Worm (Caenorhabditis elegans): ENCODE measurements around the gene C04C3.14.
"Not testable (repeated sequence)": the region's sequence is repeated elsewhere in the genome, so short reads cannot be mapped to it uniquely, and the experiment has no call there.

C04C3.14 gene

ce11 chrIV:3428434-3428950, 32.8 kb downstream of the C04C3.14 start, which contains the start of the genes C04C3.9 and srz-60:
TSS of gene C04C3.9 (minus strand) at chrIV:3428534.
TSS of gene srz-60 (plus strand) at chrIV:3428900.
- TF ChIP-seq flt-1 (GFP tag; IDR thresholded peaks at IDR 0.05), result no peak
- no peak for TF ChIP-seq sea-1 (GFP tag; conservative IDR thresholded peaks at IDR 0.05)
- TF ChIP-seq ama-1 (optimal IDR thresholded peaks at IDR 0.05), result no peak
- TF ChIP-seq hnd-1 (tag; optimal IDR thresholded peaks at IDR 0.05), result no peak
- no peak for TF ChIP-seq hmbx-1 (tag; optimal IDR thresholded peaks at IDR 0.05)
- no peak for TF ChIP-seq tbx-11 (GFP tag; IDR thresholded peaks at IDR 0.05)
- TF ChIP-seq ceh-36 (tag; optimal IDR thresholded peaks at IDR 0.05), result no peak
- TF ChIP-seq ets-7 (tag; optimal IDR thresholded peaks at IDR 0.05), result no peak
- no peak for TF ChIP-seq tbx-37 (GFP tag; conservative IDR thresholded peaks at IDR 0.05)
- no peak for TF ChIP-seq pes-1 (GFP tag; IDR thresholded peaks at IDR 0.05)
- TF ChIP-seq ceh-13 (GFP tag; optimal IDR thresholded peaks at IDR 0.05), result no peak
- no peak for TF ChIP-seq tra-4 (tag; optimal IDR thresholded peaks at IDR 0.05)

ce11 chrIV:3433387-3433786, 37.7 kb downstream of the C04C3.14 start, which contains the start of gene C04C3.7:
TSS of gene C04C3.7 (minus strand) at chrIV:3433487.
- TF ChIP-seq aly-1 (tag; optimal IDR thresholded peaks at IDR 0.05); ets-7 (tag; optimal IDR thresholded peaks at IDR 0.05); hmg-4 (GFP tag; optimal IDR thresholded peaks at IDR 0.05): not testable (repeated sequence)

ce11 chrIV:3436021-3436420, 40.3 kb downstream of the C04C3.14 start, which contains the start of gene srz-32:
TSS of gene srz-32 (plus strand) at chrIV:3436321.
- TF ChIP-seq tra-4 (tag; optimal IDR thresholded peaks at IDR 0.05) (no peak), hmg-4 (GFP tag; optimal IDR thresholded peaks at IDR 0.05) (no peak), flt-1 (GFP tag; IDR thresholded peaks at IDR 0.05) (no peak), F13C5.2 (tag; optimal IDR thresholded peaks at IDR 0.05) (no peak), tbx-37 (GFP tag; conservative IDR thresholded peaks at IDR 0.05) (no peak), pes-1 (GFP tag; IDR thresholded peaks at IDR 0.05) (no peak), hmbx-1 (tag; optimal IDR thresholded peaks at IDR 0.05) (no peak), aly-1 (tag; optimal IDR thresholded peaks at IDR 0.05) (no peak)

DNA sequence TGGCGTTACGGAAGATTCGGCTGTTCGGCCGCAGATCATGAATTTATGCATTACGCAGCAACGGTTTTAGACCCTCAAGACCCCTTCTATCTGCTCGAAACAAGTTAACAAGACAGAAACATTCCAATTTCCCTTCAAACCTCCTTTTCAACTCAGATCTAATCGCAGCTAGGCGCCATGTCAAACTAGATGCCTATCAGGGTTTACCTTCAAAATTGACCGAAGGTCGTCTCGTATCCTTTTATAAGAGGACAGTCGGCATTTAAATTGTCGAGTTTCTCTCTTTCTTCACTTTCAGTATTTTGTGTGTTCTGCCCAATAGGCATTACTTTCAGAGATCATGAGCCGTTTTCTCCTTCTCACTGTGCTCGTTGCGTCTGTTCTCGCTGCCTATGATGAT, 42.3 kb downstream of the C04C3.14 start, which contains the start of gene grd-13:
TSS of gene grd-13 (plus strand) at position 291 of the 400 bp plus-strand sequence.
- TF ChIP-seq scrt-1 (GFP tag; IDR thresholded peaks at IDR 0.05), result no peak
- TF ChIP-seq ets-7 (tag; optimal IDR thresholded peaks at IDR 0.05), result no peak
- TF ChIP-seq tbx-37 (GFP tag; conservative IDR thresholded peaks at IDR 0.05), result no peak
- no peak for TF ChIP-seq sea-1 (GFP tag; conservative IDR thresholded peaks at IDR 0.05)

DNA sequence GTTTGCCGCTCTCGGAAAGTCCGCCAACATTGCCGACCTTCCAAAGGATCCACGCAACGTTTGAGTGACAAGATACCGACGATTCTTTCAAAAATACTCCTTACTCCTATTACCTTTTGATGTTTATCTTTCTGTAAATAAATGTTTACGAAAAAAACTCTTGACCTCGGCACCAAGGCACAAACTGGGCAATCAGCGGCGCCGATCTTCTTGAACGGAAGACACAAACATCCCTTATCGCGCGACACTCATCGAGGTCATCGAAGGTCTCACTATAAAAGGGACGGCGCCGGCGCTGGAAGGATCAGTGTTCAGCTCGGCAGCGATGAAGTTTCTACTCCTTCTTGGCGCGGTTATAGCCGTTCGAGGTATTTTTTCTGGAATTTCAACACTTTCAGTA, 43.7 kb downstream of the C04C3.14 start, which contains the start of gene grd-3:
TSS of gene grd-3 (plus strand) at position 302 of the 400 bp plus-strand sequence.
- TF ChIP-seq ama-1 (optimal IDR thresholded peaks at IDR 0.05), result no peak
- no peak for TF ChIP-seq hmbx-1 (tag; optimal IDR thresholded peaks at IDR 0.05)
- TF ChIP-seq tbx-11 (GFP tag; IDR thresholded peaks at IDR 0.05), result no peak
- TF ChIP-seq scrt-1 (GFP tag; IDR thresholded peaks at IDR 0.05), result no peak
- TF ChIP-seq B0310.2 (tag; optimal IDR thresholded peaks at IDR 0.05), result no peak
- no peak for TF ChIP-seq tbx-37 (GFP tag; conservative IDR thresholded peaks at IDR 0.05)
- TF ChIP-seq sea-1 (GFP tag; conservative IDR thresholded peaks at IDR 0.05), result no peak
- TF ChIP-seq aly-1 (tag; optimal IDR thresholded peaks at IDR 0.05), result no peak
- TF ChIP-seq ceh-36 (tag; optimal IDR thresholded peaks at IDR 0.05), result no peak
- no peak for TF ChIP-seq hnd-1 (tag; optimal IDR thresholded peaks at IDR 0.05)
- TF ChIP-seq tra-4 (tag; optimal IDR thresholded peaks at IDR 0.05), result no peak

ce11 chrIV:3440848-3441247, 45.2 kb downstream of the C04C3.14 start, which contains the start of gene grd-10:
TSS of gene grd-10 (plus strand) at chrIV:3441055.
- TF ChIP-seq aly-1 (tag; optimal IDR thresholded peaks at IDR 0.05) (no peak), pes-1 (GFP tag; IDR thresholded peaks at IDR 0.05) (no peak), ceh-36 (tag; optimal IDR thresholded peaks at IDR 0.05) (no peak), hmbx-1 (tag; optimal IDR thresholded peaks at IDR 0.05) (no peak), flt-1 (GFP tag; IDR thresholded peaks at IDR 0.05) (no peak), scrt-1 (GFP tag; IDR thresholded peaks at IDR 0.05) (no peak), hnd-1 (tag; optimal IDR thresholded peaks at IDR 0.05) (no peak), tbx-37 (GFP tag; conservative IDR thresholded peaks at IDR 0.05) (no peak), F13C5.2 (tag; optimal IDR thresholded peaks at IDR 0.05) (no peak), tbx-11 (GFP tag; IDR thresholded peaks at IDR 0.05) (no peak), tra-4 (tag; optimal IDR thresholded peaks at IDR 0.05) (no peak), sea-1 (GFP tag; conservative IDR thresholded peaks at IDR 0.05) (no peak), ama-1 (optimal IDR thresholded peaks at IDR 0.05) (no peak), hmg-4 (GFP tag; optimal IDR thresholded peaks at IDR 0.05) (no peak), ets-7 (tag; optimal IDR thresholded peaks at IDR 0.05) (no peak), ceh-13 (GFP tag; optimal IDR thresholded peaks at IDR 0.05) (no peak), B0310.2 (tag; optimal IDR thresholded peaks at IDR 0.05) (no peak)

- TF ChIP-seq tbx-37 (GFP tag; conservative IDR thresholded peaks at IDR 0.05), result no peak
- TF ChIP-seq scrt-1 (GFP tag; IDR thresholded peaks at IDR 0.05), result no peak
- no peak for TF ChIP-seq pes-1 (GFP tag; IDR thresholded peaks at IDR 0.05)
- no peak for TF ChIP-seq tbx-11 (GFP tag; IDR thresholded peaks at IDR 0.05)
- no peak for TF ChIP-seq ets-7 (tag; optimal IDR thresholded peaks at IDR 0.05)
- TF ChIP-seq B0310.2 (tag; optimal IDR thresholded peaks at IDR 0.05), result no peak
- TF ChIP-seq hmg-4 (GFP tag; optimal IDR thresholded peaks at IDR 0.05), result no peak
- no peak for TF ChIP-seq hmbx-1 (tag; optimal IDR thresholded peaks at IDR 0.05)
- no peak for TF ChIP-seq sea-1 (GFP tag; conservative IDR thresholded peaks at IDR 0.05)
- no peak for TF ChIP-seq tra-4 (tag; optimal IDR thresholded peaks at IDR 0.05)
- no peak for TF ChIP-seq F13C5.2 (tag; optimal IDR thresholded peaks at IDR 0.05)
- TF ChIP-seq ceh-13 (GFP tag; optimal IDR thresholded peaks at IDR 0.05), result no peak
- no peak for TF ChIP-seq aly-1 (tag; optimal IDR thresholded peaks at IDR 0.05)
- no peak for TF ChIP-seq hnd-1 (tag; optimal IDR thresholded peaks at IDR 0.05)
Measured at ce11 chrIV:3442513-3442912, 46.8 kb downstream of the C04C3.14 start.

DNA sequence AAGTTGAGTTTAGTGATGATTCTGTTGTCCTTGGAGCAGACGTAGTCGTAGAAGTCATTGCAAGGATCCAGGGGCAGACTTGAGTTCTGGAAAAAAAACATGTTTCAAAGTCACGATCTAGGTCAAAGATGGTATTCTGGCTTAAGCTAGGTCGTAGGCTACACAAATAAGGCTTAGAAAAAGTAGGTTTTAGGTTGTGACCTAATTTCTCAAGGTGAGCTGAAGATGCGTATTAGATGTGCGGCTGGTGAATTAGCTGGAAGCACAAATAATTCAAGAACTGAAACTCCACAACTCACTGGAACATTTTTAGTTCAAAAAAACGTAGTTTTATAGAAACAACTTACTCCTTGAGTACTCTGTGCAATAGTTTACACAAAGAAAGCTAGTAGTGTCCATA, 48.4 kb downstream of the C04C3.14 start, which contains the start of gene F09D12.2:
TSS of gene F09D12.2 (minus strand) at position 101 of the 400 bp plus-strand sequence.
- TF ChIP-seq ets-7 (tag; optimal IDR thresholded peaks at IDR 0.05) (no peak), pes-1 (GFP tag; IDR thresholded peaks at IDR 0.05) (no peak), ceh-36 (tag; optimal IDR thresholded peaks at IDR 0.05) (no peak), F13C5.2 (tag; optimal IDR thresholded peaks at IDR 0.05) (no peak), aly-1 (tag; optimal IDR thresholded peaks at IDR 0.05) (no peak), B0310.2 (tag; optimal IDR thresholded peaks at IDR 0.05) (no peak), tbx-37 (GFP tag; conservative IDR thresholded peaks at IDR 0.05) (no peak), tbx-11 (GFP tag; IDR thresholded peaks at IDR 0.05) (no peak), hnd-1 (tag; optimal IDR thresholded peaks at IDR 0.05) (no peak), ama-1 (optimal IDR thresholded peaks at IDR 0.05) (no peak), hmbx-1 (tag; optimal IDR thresholded peaks at IDR 0.05) (no peak)

All from whole organism, early embryonic.